Worm (Caenorhabditis elegans) whole organism, early embryonic: ENCODE results near the gene F01F1.2.

Experiments used
- B0310.2 ChIP-seq: sonication (generic microtip); optimal IDR thresholded peaks from 2 replicates; lab custom pipeline; 2016; ENCODE audit warnings: mild to moderate bottlenecking, missing genetic modification characterization, missing compliant biosample characterization
- ama-1 ChIP-seq: fragments of 150-350 bp; optimal IDR thresholded peaks from 2 replicates; lab custom pipeline; 2014
- ceh-13 ChIP-seq: fragments of 200-800 bp; sonication (Bioruptor generic); optimal IDR thresholded peaks from 2 replicates; lab custom pipeline; 2018; ENCODE audit warnings: mild to moderate bottlenecking, missing genetic modification characterization, missing compliant biosample characterization
- ceh-36 ChIP-seq: sonication (generic microtip); optimal IDR thresholded peaks from 2 replicates; lab custom pipeline; 2016; ENCODE audit warnings: missing genetic modification characterization, inconsistent platforms, missing compliant biosample characterization
- flt-1 ChIP-seq: fragments of 200-800 bp; sonication (Bioruptor generic); IDR thresholded peaks from 2 replicates; pipeline ENCODE4 v1.3.6; 2022; ENCODE audit warnings: missing genetic modification characterization, missing compliant biosample characterization
- hmg-4 ChIP-seq: fragments of 200-800 bp; sonication (Bioruptor generic); optimal IDR thresholded peaks from 2 replicates; lab custom pipeline; 2018; ENCODE audit warnings: mild to moderate bottlenecking, missing genetic modification characterization, missing compliant biosample characterization
- hnd-1 ChIP-seq: sonication (generic microtip); optimal IDR thresholded peaks from 2 replicates; lab custom pipeline; 2016; ENCODE audit warnings: missing genetic modification characterization, missing compliant biosample characterization
- pes-1 ChIP-seq: fragments of 200-800 bp; sonication (Bioruptor generic); IDR thresholded peaks from 2 replicates; pipeline ENCODE4 v1.3.6; 2022; ENCODE audit warnings: missing genetic modification reagents, missing genetic modification characterization, missing compliant biosample characterization
- tbx-11 ChIP-seq: fragments of 200-800 bp; sonication (Bioruptor generic); IDR thresholded peaks from 2 replicates; pipeline ENCODE4 v1.3.6; 2022; ENCODE audit warnings: missing genetic modification characterization, missing compliant biosample characterization

ce11 chrIII:5863774-5864173 is 14.6 kb upstream of the F01F1.2 start, which contains the start of gene dnpp-1:
- TF ChIP-seq ceh-13 (GFP tag; lab: Kevin White, UChicago): no peak
- no peak for TF ChIP-seq ama-1 (lab: Kevin White, UChicago)
- TF ChIP-seq tbx-11: no peak
- no peak for TF ChIP-seq hnd-1 (tag; lab: Kevin White, UChicago)
- TF ChIP-seq B0310.2 (tag; lab: Kevin White, UChicago): no peak
- TF ChIP-seq hmg-4 (GFP tag; lab: Kevin White, UChicago): no peak
- TF ChIP-seq flt-1 (GFP tag; lab: Robert Waterston, UW): no peak
- TF ChIP-seq ceh-36 (tag; lab: Kevin White, UChicago): no peak
- TF ChIP-seq pes-1 (GFP tag; lab: Robert Waterston, UW): no peak
